Worm (Caenorhabditis elegans): ENCODE results near the gene C01B10.6.

ce11 chrIV:6653663-6654201, 13.8 kb downstream of the C01B10.6 start:
- TF ChIP-seq unc-62 (GFP tag; optimal IDR thresholded peaks at IDR 0.05) (no peak), lin-39 (tag; optimal IDR thresholded peaks at IDR 0.05) (no peak), pqm-1 (tag; optimal IDR thresholded peaks at IDR 0.05) (no peak), lsy-12 (tag; optimal IDR thresholded peaks at IDR 0.05) (no peak), zag-1 (tag; optimal IDR thresholded peaks at IDR 0.05) (no peak)

All from whole organism, L3 larva.